Worm (Caenorhabditis elegans): Measurements from ENCODE around the gene R07C12.1.
A peak's percentile ranks its signal among the peaks of the same experiment; 100 is the strongest.

R07C12.1 gene

ce11 chrIV:4154641-4155040 is 2.4 kb downstream of the R07C12.1 start, which contains the start of gene K08D10.14:
TSS of gene K08D10.14 (plus strand) at chrIV:4154941.
- TF ChIP-seq ztf-29 (GFP tag; IDR thresholded peaks at IDR 0.05) (no peak), T22C8.4 (GFP tag; IDR thresholded peaks at IDR 0.05) (no peak)

- no peak for TF ChIP-seq T22C8.4 (GFP tag; IDR thresholded peaks at IDR 0.05)
- no peak for TF ChIP-seq flt-1 (GFP tag; IDR thresholded peaks at IDR 0.05)
- TF ChIP-seq klf-2 (GFP tag; conservative IDR thresholded peaks at IDR 0.05), result no peak
- TF ChIP-seq cog-1 (tag; optimal IDR thresholded peaks at IDR 0.05), result no peak
- TF ChIP-seq tab-1 (GFP tag; IDR thresholded peaks at IDR 0.05), result no peak
- TF ChIP-seq med-1 (GFP tag; optimal IDR thresholded peaks at IDR 0.05; ENCODE audit: insufficient read depth), result no peak
- no peak for TF ChIP-seq ztf-23 (GFP tag; IDR thresholded peaks at IDR 0.05)
- TF ChIP-seq ztf-29 (GFP tag; IDR thresholded peaks at IDR 0.05), result no peak
- no peak for TF ChIP-seq ref-1 (GFP tag; conservative IDR thresholded peaks at IDR 0.05)
Observed at ce11 chrIV:4162121-4162520, 9.9 kb downstream of the R07C12.1 start, which contains the start of gene scrm-5. TSS of gene scrm-5 (plus strand) at chrIV:4162421.

- TF ChIP-seq cog-1 (tag; optimal IDR thresholded peaks at IDR 0.05) (no peak), klf-2 (GFP tag; conservative IDR thresholded peaks at IDR 0.05) (no peak), flt-1 (GFP tag; IDR thresholded peaks at IDR 0.05) (no peak), ref-1 (GFP tag; conservative IDR thresholded peaks at IDR 0.05) (no peak), ztf-23 (GFP tag; IDR thresholded peaks at IDR 0.05) (no peak)
Observed at ce11 chrIV:4164392-4164791, 12.1 kb downstream of the R07C12.1 start, which contains the start of gene scrm-8. TSS of gene scrm-8 (plus strand) at chrIV:4164692.

- TF ChIP-seq ztf-23 (GFP tag; IDR thresholded peaks at IDR 0.05) (no peak), klf-2 (GFP tag; conservative IDR thresholded peaks at IDR 0.05) (no peak), ref-1 (GFP tag; conservative IDR thresholded peaks at IDR 0.05) (no peak), T22C8.4 (GFP tag; IDR thresholded peaks at IDR 0.05) (no peak), med-1 (GFP tag; optimal IDR thresholded peaks at IDR 0.05; ENCODE audit: insufficient read depth) (no peak), tab-1 (GFP tag; IDR thresholded peaks at IDR 0.05) (no peak), cog-1 (tag; optimal IDR thresholded peaks at IDR 0.05) (no peak), ztf-29 (GFP tag; IDR thresholded peaks at IDR 0.05) (no peak), flt-1 (GFP tag; IDR thresholded peaks at IDR 0.05) (no peak)
Observed at ce11 chrIV:4167296-4167695, 15.0 kb downstream of the R07C12.1 start.

- TF ChIP-seq klf-2 (GFP tag; conservative IDR thresholded peaks at IDR 0.05) (no peak), ztf-23 (GFP tag; IDR thresholded peaks at IDR 0.05) (0 out of 2 replicates have a peak, but pooled peaks have one; percentile 11), cog-1 (tag; optimal IDR thresholded peaks at IDR 0.05) (no peak), flt-1 (GFP tag; IDR thresholded peaks at IDR 0.05) (peak; percentile 53; the same call in 1 of the 2 replicates)
Observed at ce11 chrIV:4171531-4172163, 19.4 kb downstream of the R07C12.1 start, which contains the start of the genes K08D10.13 and rnp-2. TSS of gene K08D10.13 (minus strand) at chrIV:4171581. TSS of gene rnp-2 (plus strand) at chrIV:4172076.

ce11 chrIV:4172242-4172641 is 20.0 kb downstream of the R07C12.1 start:
- TF ChIP-seq T22C8.4 (GFP tag; IDR thresholded peaks at IDR 0.05) (peak; percentile 54), med-1 (GFP tag; optimal IDR thresholded peaks at IDR 0.05; ENCODE audit: insufficient read depth) (no peak), ztf-29 (GFP tag; IDR thresholded peaks at IDR 0.05) (no peak)

ce11 chrIV:4173789-4174188 is 21.5 kb downstream of the R07C12.1 start, which contains the start of gene rnp-3:
TSS of gene rnp-3 (plus strand) at chrIV:4174089.
- TF ChIP-seq klf-2 (GFP tag; conservative IDR thresholded peaks at IDR 0.05) (no peak), med-1 (GFP tag; optimal IDR thresholded peaks at IDR 0.05; ENCODE audit: insufficient read depth) (no peak), T22C8.4 (GFP tag; IDR thresholded peaks at IDR 0.05) (no peak), cog-1 (tag; optimal IDR thresholded peaks at IDR 0.05) (no peak), flt-1 (GFP tag; IDR thresholded peaks at IDR 0.05) (no peak), tab-1 (GFP tag; IDR thresholded peaks at IDR 0.05) (no peak), ztf-23 (GFP tag; IDR thresholded peaks at IDR 0.05) (no peak), ztf-29 (GFP tag; IDR thresholded peaks at IDR 0.05) (no peak), ref-1 (GFP tag; conservative IDR thresholded peaks at IDR 0.05) (no peak)

ce11 chrIV:4176088-4176487 is 23.8 kb downstream of the R07C12.1 start, which contains the start of gene dnj-15:
TSS of gene dnj-15 (plus strand) at chrIV:4176388.
- TF ChIP-seq tab-1 (GFP tag; IDR thresholded peaks at IDR 0.05) (no peak), cog-1 (tag; optimal IDR thresholded peaks at IDR 0.05) (no peak), T22C8.4 (GFP tag; IDR thresholded peaks at IDR 0.05) (no peak), flt-1 (GFP tag; IDR thresholded peaks at IDR 0.05) (no peak), med-1 (GFP tag; optimal IDR thresholded peaks at IDR 0.05; ENCODE audit: insufficient read depth) (no peak), ztf-29 (GFP tag; IDR thresholded peaks at IDR 0.05) (no peak), ref-1 (GFP tag; conservative IDR thresholded peaks at IDR 0.05) (no peak), ztf-23 (GFP tag; IDR thresholded peaks at IDR 0.05) (no peak), klf-2 (GFP tag; conservative IDR thresholded peaks at IDR 0.05) (no peak)

- no peak for TF ChIP-seq ref-1 (GFP tag; conservative IDR thresholded peaks at IDR 0.05)
- TF ChIP-seq ztf-23 (GFP tag; IDR thresholded peaks at IDR 0.05), result no peak
- TF ChIP-seq klf-2 (GFP tag; conservative IDR thresholded peaks at IDR 0.05), result no peak
Observed at ce11 chrIV:4176659-4177058, 24.4 kb downstream of the R07C12.1 start.

- TF ChIP-seq cog-1 (tag; optimal IDR thresholded peaks at IDR 0.05), result no peak
- TF ChIP-seq med-1 (GFP tag; optimal IDR thresholded peaks at IDR 0.05; ENCODE audit: insufficient read depth), result no peak
- no peak for TF ChIP-seq tab-1 (GFP tag; IDR thresholded peaks at IDR 0.05)
- TF ChIP-seq ztf-29 (GFP tag; IDR thresholded peaks at IDR 0.05), result no peak
- TF ChIP-seq flt-1 (GFP tag; IDR thresholded peaks at IDR 0.05), result no peak
- no peak for TF ChIP-seq T22C8.4 (GFP tag; IDR thresholded peaks at IDR 0.05)
- no peak for TF ChIP-seq klf-2 (GFP tag; conservative IDR thresholded peaks at IDR 0.05)
- no peak for TF ChIP-seq ref-1 (GFP tag; conservative IDR thresholded peaks at IDR 0.05)
- TF ChIP-seq ztf-23 (GFP tag; IDR thresholded peaks at IDR 0.05), result no peak
Observed at ce11 chrIV:4177560-4177959, 25.3 kb downstream of the R07C12.1 start.

Measured in whole organism, midembryonic.